Fruit fly (Drosophila melanogaster) whole organism, embryonic: Measurements from ENCODE around the gene mRRF1.

ENCODE experiments used
- ATbp ChIP-seq: fragments of 200-800 bp; sonication (Bioruptor generic); optimal IDR thresholded peaks from 2 replicates; lab custom pipeline; 2017; ENCODE audit warnings: missing biosample characterization, mild to moderate bottlenecking, missing genetic modification characterization, missing genetic modification reagents
- Ada2b ChIP-seq: fragments of 200-800 bp; sonication (Bioruptor generic); IDR thresholded peaks from 2 replicates; pipeline ENCODE4 v1.3.6; 2022; ENCODE audit warnings: missing biosample characterization, missing genetic modification characterization
- Aef1 ChIP-seq: fragments of 200-800 bp; sonication (Bioruptor generic); IDR thresholded peaks from 3 replicates; pipeline ENCODE4 v1.3.6; 2022; ENCODE audit warnings: missing biosample characterization, missing genetic modification characterization
- Antp ChIP-seq: fragments of 200-800 bp; sonication (Bioruptor generic); optimal IDR thresholded peaks from 3 replicates; lab custom pipeline; 2016; ENCODE audit warnings: missing biosample characterization, missing genetic modification characterization
- Blimp-1 ChIP-seq: fragments of 200-800 bp; sonication (Bioruptor generic); optimal IDR thresholded peaks from 3 replicates; lab custom pipeline; 2018; ENCODE audit warnings: missing biosample characterization, missing genetic modification characterization, mild to moderate bottlenecking, moderate library complexity, missing genetic modification reagents
- CG11696 ChIP-seq: fragments of 200-800 bp; sonication (Bioruptor generic); IDR thresholded peaks from 2 replicates; pipeline ENCODE4 v1.3.6; 2022; ENCODE audit warnings: missing biosample characterization, missing genetic modification characterization
- CG12071 ChIP-seq: fragments of 200-800 bp; sonication (Bioruptor generic); optimal IDR thresholded peaks from 3 replicates; lab custom pipeline; 2018; ENCODE audit warnings: missing biosample characterization, mild to moderate bottlenecking, missing genetic modification characterization
- CG12155 ChIP-seq: fragments of 200-800 bp; sonication (Bioruptor generic); optimal IDR thresholded peaks from 3 replicates; lab custom pipeline; 2016; ENCODE audit warnings: missing biosample characterization, missing genetic modification characterization
- CG12236 ChIP-seq: fragments of 200-800 bp; sonication (Bioruptor generic); optimal IDR thresholded peaks from 2 replicates; lab custom pipeline; 2016; ENCODE audit warnings: missing biosample characterization, missing genetic modification characterization
- CG13775 ChIP-seq: fragments of 200-800 bp; sonication (Bioruptor generic); optimal IDR thresholded peaks from 3 replicates; lab custom pipeline; 2017; ENCODE audit warnings: missing biosample characterization, mild to moderate bottlenecking, missing genetic modification characterization
- CG14014 ChIP-seq: fragments of 200-800 bp; sonication (Bioruptor generic); IDR thresholded peaks from 2 replicates; pipeline ENCODE4 v1.3.6; 2022; ENCODE audit warnings: missing biosample characterization, missing genetic modification characterization
- CG14050 ChIP-seq: fragments of 200-800 bp; sonication (Bioruptor generic); IDR thresholded peaks from 3 replicates; pipeline ENCODE4 v1.3.6; 2022; ENCODE audit warnings: missing biosample characterization, missing genetic modification characterization
- CG14860 ChIP-seq: fragments of 200-800 bp; sonication (Bioruptor generic); IDR thresholded peaks from 3 replicates; pipeline ENCODE4 v1.3.6; 2022; ENCODE audit warnings: missing biosample characterization, missing genetic modification characterization; ENCODE audit not compliant: partially characterized antibody
- CG15011 ChIP-seq: fragments of 200-800 bp; sonication (Bioruptor generic); optimal IDR thresholded peaks from 3 replicates; lab custom pipeline; 2018; ENCODE audit warnings: missing biosample characterization, mild to moderate bottlenecking, missing genetic modification characterization
- CG15269 ChIP-seq: fragments of 200-800 bp; sonication (Bioruptor generic); optimal IDR thresholded peaks from 2 replicates; lab custom pipeline; 2018; ENCODE audit warnings: missing biosample characterization, mild to moderate bottlenecking, missing genetic modification characterization, moderate library complexity
- CG15601 ChIP-seq: fragments of 200-800 bp; sonication (Bioruptor generic); optimal IDR thresholded peaks from 3 replicates; lab custom pipeline; 2019; ENCODE audit warnings: missing biosample characterization, mild to moderate bottlenecking, missing genetic modification characterization, moderate library complexity
- CG16779 ChIP-seq: fragments of 200-800 bp; sonication (Bioruptor generic); IDR thresholded peaks from 2 replicates; pipeline ENCODE4 v1.3.6; 2022; ENCODE audit warnings: missing biosample characterization, missing genetic modification characterization
- CG16863 ChIP-seq: fragments of 200-800 bp; sonication (Bioruptor generic); optimal IDR thresholded peaks from 3 replicates; lab custom pipeline; 2016; ENCODE audit warnings: missing biosample characterization, missing genetic modification characterization
- CG17385 ChIP-seq: fragments of 200-800 bp; sonication (Bioruptor generic); optimal IDR thresholded peaks from 3 replicates; lab custom pipeline; 2018; ENCODE audit warnings: missing biosample characterization, mild to moderate bottlenecking, missing genetic modification characterization
- CG17612 ChIP-seq: fragments of 200-800 bp; sonication (Bioruptor generic); IDR thresholded peaks from 2 replicates; pipeline ENCODE4 v1.3.6; 2022; ENCODE audit warnings: missing biosample characterization, missing genetic modification characterization
- CG2875 ChIP-seq: fragments of 200-800 bp; sonication (Bioruptor generic); optimal IDR thresholded peaks from 2 replicates; lab custom pipeline; 2017; ENCODE audit warnings: missing biosample characterization, mild to moderate bottlenecking, missing genetic modification characterization, missing genetic modification reagents
- CG32772 ChIP-seq: fragments of 200-800 bp; sonication (Bioruptor generic); IDR thresholded peaks from 2 replicates; pipeline ENCODE4 v1.3.6; 2022; ENCODE audit warnings: missing biosample characterization, missing genetic modification characterization
- CG34422 ChIP-seq: fragments of 200-800 bp; sonication (Bioruptor generic); IDR thresholded peaks from 3 replicates; pipeline ENCODE4 v1.3.6; 2022; ENCODE audit warnings: missing biosample characterization, missing genetic modification characterization
- CG4282 ChIP-seq: fragments of 200-800 bp; sonication (Bioruptor generic); optimal IDR thresholded peaks from 2 replicates; lab custom pipeline; 2016; ENCODE audit warnings: missing biosample characterization, missing genetic modification characterization
- CG8478 ChIP-seq: fragments of >200 bp; optimal IDR thresholded peaks from 2 replicates; lab custom pipeline; 2018
- CG8765 ChIP-seq: fragments of 200-800 bp; sonication (Bioruptor generic); IDR thresholded peaks from 2 replicates; pipeline ENCODE4 v1.3.6; 2022; ENCODE audit warnings: missing biosample characterization, missing genetic modification characterization
- CG8944 ChIP-seq: fragments of 200-800 bp; sonication (Bioruptor generic); optimal IDR thresholded peaks from 3 replicates; lab custom pipeline; 2016; ENCODE audit warnings: missing biosample characterization, missing genetic modification characterization
- CTCF ChIP-seq: fragments of 200-800 bp; sonication (Bioruptor generic); optimal IDR thresholded peaks from 2 replicates; lab custom pipeline; 2017; ENCODE audit warnings: missing biosample characterization, mild to moderate bottlenecking, missing genetic modification characterization, moderate library complexity
- D19B ChIP-seq: fragments of 200-800 bp; sonication (Bioruptor generic); optimal IDR thresholded peaks from 2 replicates; lab custom pipeline; 2017; ENCODE audit warnings: missing biosample characterization, mild to moderate bottlenecking, missing genetic modification characterization
- Dll ChIP-seq: fragments of 200-800 bp; sonication (Bioruptor generic); IDR thresholded peaks from 4 replicates; pipeline ENCODE4 v1.3.6; 2022; ENCODE audit warnings: missing biosample characterization, missing genetic modification characterization; ENCODE audit not compliant: partially characterized antibody
- E2f2 ChIP-seq: fragments of 200-800 bp; sonication (Bioruptor generic); IDR thresholded peaks from 2 replicates; pipeline ENCODE4 v1.3.6; 2022; ENCODE audit warnings: missing biosample characterization, missing genetic modification characterization
- H2.0 ChIP-seq: fragments of 200-800 bp; sonication (Bioruptor generic); IDR thresholded peaks from 2 replicates; pipeline ENCODE4 v1.3.6; 2022; ENCODE audit warnings: missing biosample characterization, missing genetic modification characterization
- HLH4C ChIP-seq: fragments of 200-800 bp; sonication (Bioruptor generic); IDR thresholded peaks from 3 replicates; pipeline ENCODE4 v1.3.6; 2022; ENCODE audit warnings: missing biosample characterization, missing genetic modification characterization; ENCODE audit not compliant: partially characterized antibody
- NFAT ChIP-seq: fragments of 200-800 bp; sonication (Bioruptor generic); IDR thresholded peaks from 2 replicates; pipeline ENCODE4 v1.3.6; 2022; ENCODE audit warnings: missing biosample characterization, missing genetic modification characterization
- Neu2 ChIP-seq: fragments of 200-800 bp; sonication (Bioruptor generic); optimal IDR thresholded peaks from 3 replicates; lab custom pipeline; 2016; ENCODE audit warnings: missing biosample characterization, missing genetic modification characterization, borderline replicate concordance
- TFAM ChIP-seq: fragments of 200-800 bp; sonication (Bioruptor generic); optimal IDR thresholded peaks from 2 replicates; lab custom pipeline; 2017; ENCODE audit warnings: missing biosample characterization, missing genetic modification characterization, inconsistent platforms
- bsh ChIP-seq, 2 experiments: fragments of 200-800 bp; sonication (Bioruptor generic); optimal IDR thresholded peaks; 2 replicates each; lab custom pipeline; 2017 to 2018; ENCODE audit warnings: mild to moderate bottlenecking in 2 of 2, missing biosample characterization in 2 of 2, missing genetic modification characterization in 2 of 2, moderate library complexity in 1 of 2
- chn ChIP-seq: fragments of 200-800 bp; sonication (Bioruptor generic); optimal IDR thresholded peaks from 2 replicates; lab custom pipeline; 2016; ENCODE audit warnings: missing biosample characterization, missing genetic modification characterization
- dati ChIP-seq: fragments of 200-800 bp; sonication (Bioruptor generic); IDR thresholded peaks from 2 replicates; pipeline ENCODE4 v1.3.6; 2022; ENCODE audit warnings: missing biosample characterization, missing genetic modification characterization
- dimm ChIP-seq: fragments of 200-800 bp; sonication (Bioruptor generic); IDR thresholded peaks from 2 replicates; pipeline ENCODE4 v1.3.6; 2022; ENCODE audit warnings: missing biosample characterization, missing genetic modification characterization
- ems ChIP-seq: fragments of 200-800 bp; sonication (Bioruptor generic); optimal IDR thresholded peaks from 3 replicates; lab custom pipeline; 2016; ENCODE audit warnings: missing biosample characterization, missing genetic modification characterization
- eve ChIP-seq, 2 experiments: fragments of >200 bp; optimal IDR thresholded peaks; 2 replicates each; lab custom pipeline; 2017; ENCODE audit warnings: missing biosample characterization in 2 of 2, missing genetic modification characterization in 2 of 2
- fd64A ChIP-seq: fragments of 200-800 bp; sonication (Bioruptor generic); optimal IDR thresholded peaks from 3 replicates; lab custom pipeline; 2018; ENCODE audit warnings: missing biosample characterization, mild to moderate bottlenecking, missing genetic modification characterization
- gem ChIP-seq: fragments of 200-800 bp; sonication (Bioruptor generic); optimal IDR thresholded peaks from 2 replicates; lab custom pipeline; 2019; ENCODE audit warnings: missing biosample characterization, mild to moderate bottlenecking, missing genetic modification characterization, moderate library complexity
- ind ChIP-seq: fragments of 200-800 bp; sonication (Bioruptor generic); optimal IDR thresholded peaks from 3 replicates; lab custom pipeline; 2016; ENCODE audit warnings: missing biosample characterization, missing genetic modification characterization
- insv ChIP-seq, 2 experiments: fragments of 200-800 bp; sonication (Bioruptor generic); optimal IDR thresholded peaks; 3 replicates each; lab custom pipeline; 2016 to 2018; ENCODE audit warnings: missing biosample characterization in 2 of 2, missing genetic modification characterization in 2 of 2
- lab ChIP-seq: fragments of 200-800 bp; sonication (Bioruptor generic); optimal IDR thresholded peaks from 3 replicates; lab custom pipeline; 2017; ENCODE audit warnings: missing biosample characterization, missing genetic modification characterization, mild to moderate bottlenecking, moderate library complexity, missing genetic modification reagents
- psq ChIP-seq: fragments of 200-800 bp; sonication (Bioruptor generic); optimal IDR thresholded peaks from 2 replicates; lab custom pipeline; 2017; ENCODE audit warnings: missing biosample characterization, missing genetic modification characterization
- ro ChIP-seq: fragments of 200-800 bp; sonication (Bioruptor generic); IDR thresholded peaks from 2 replicates; pipeline ENCODE4 v1.3.6; 2022; ENCODE audit warnings: missing biosample characterization, missing genetic modification characterization
- run ChIP-seq: fragments of 200-800 bp; sonication (Bioruptor generic); optimal IDR thresholded peaks from 3 replicates; lab custom pipeline; 2018; ENCODE audit warnings: missing biosample characterization, mild to moderate bottlenecking, missing genetic modification characterization
- zfh1 ChIP-seq: fragments of 200-800 bp; sonication (Bioruptor generic); IDR thresholded peaks from 3 replicates; pipeline ENCODE4 v1.3.6; 2022; ENCODE audit warnings: missing biosample characterization, missing genetic modification characterization

The mRRF1 gene

dm6 chr3L:9373374-9374004 lies 9.3 kb downstream of the mRRF1 start (continued):
- TF ChIP-seq CG15011 (GFP tag; lab: Kevin White, UChicago) (peak; percentile 21), CG16779 (no peak), fd64A (GFP tag; lab: Kevin White, UChicago) (no peak), CG12236 (GFP tag; lab: Kevin White, UChicago) (no peak), HLH4C (no peak), ind (peak; percentile 71), psq (GFP tag; lab: Kevin White, UChicago) (peak; percentile 9), CG11696 (GFP tag; lab: Robert Waterston, UW) (peak; percentile 58), CG8478 (lab: Kevin White, UChicago) (no peak), Neu2 (GFP tag; lab: Kevin White, UChicago) (no peak), CG15269 (peak; percentile 72), CG14860 (GFP tag; lab: Robert Waterston, UW) (no peak), chn (peak; percentile 6), Antp (GFP tag; lab: Kevin White, UChicago) (no peak), CG8944 (GFP tag; lab: Kevin White, UChicago) (no peak), lab (peak; percentile 88), ATbp (peak; percentile 62), CG14050 (GFP tag; lab: Robert Waterston, UW) (peak; percentile 59), CG17385 (GFP tag; lab: Kevin White, UChicago) (peak; percentile 66), eve (GFP tag; optimal IDR thresholded peaks at IDR 0.05; lab: Kevin White, UChicago) (no peak), TFAM (no peak), CG13775 (GFP tag; lab: Kevin White, UChicago) (peak; percentile 56), CG12071 (no peak), E2f2 (peak; percentile 41; the same call in 1 of the 2 replicates), ems (no peak), CG8765 (GFP tag; lab: Robert Waterston, UW) (no peak), gem (tag; lab: Kevin White, UChicago) (peak; percentile 83), D19B (GFP tag; lab: Kevin White, UChicago) (peak; percentile 29), H2.0 (GFP tag; lab: Robert Waterston, UW) (peak; percentile 54; the same call in 1 of the 2 replicates), CG15601 (tag; lab: Kevin White, UChicago) (peak; percentile 64), CG16863 (GFP tag; lab: Kevin White, UChicago) (peak; percentile 13), CG4282 (no peak), Dll (GFP tag; lab: Robert Waterston, UW) (peak; percentile 62; the same call in 2 of the 4 replicates), bsh (GFP tag; optimal IDR thresholded peaks at IDR 0.05; lab: Kevin White, UChicago) (peak; percentile 39 to 81), CTCF (GFP tag; lab: Kevin White, UChicago) (peak; percentile 2), CG12155 (GFP tag; lab: Kevin White, UChicago) (peak; percentile 49), CG32772 (GFP tag; lab: Robert Waterston, UW) (0 out of 2 replicates have a peak, but pooled peaks have one; percentile 18), zfh1 (GFP tag; lab: Robert Waterston, UW) (peak; percentile 77), dati (GFP tag; lab: Robert Waterston, UW) (no peak; the same call in 1 of the 2 replicates), CG2875 (GFP tag; lab: Kevin White, UChicago) (peak; percentile 64), CG14014 (GFP tag; lab: Robert Waterston, UW) (peak; percentile 70; the same call in 1 of the 2 replicates), ro (GFP tag; lab: Robert Waterston, UW) (peak; percentile 67; the same call in 1 of the 2 replicates), dimm (no peak), NFAT (GFP tag; lab: Robert Waterston, UW) (peak; percentile 48), CG17612 (GFP tag; lab: Robert Waterston, UW) (0 out of 2 replicates have a peak, but pooled peaks have one; percentile 24), Ada2b (GFP tag; lab: Robert Waterston, UW) (peak; percentile 81), run (tag; lab: Kevin White, UChicago) (peak; percentile 36), Aef1 (peak; percentile 45), Blimp-1 (GFP tag; lab: Kevin White, UChicago) (peak; percentile 78), CG34422 (GFP tag; lab: Robert Waterston, UW) (peak; percentile 67; the same call in 1 of the 3 replicates), insv (GFP tag; optimal IDR thresholded peaks at IDR 0.05; lab: Kevin White, UChicago) (no peak)
